Fruit fly (Drosophila melanogaster) whole organism, wandering third instar larva: ENCODE measurements around the gene Bili.
A peak's percentile ranks its signal among the peaks of the same experiment; 100 is the strongest.

Experiments used
- Abd-B ChIP-seq: fragments of >200 bp; optimal IDR thresholded peaks from 2 replicates; lab custom pipeline; 2017; ENCODE audit warnings: missing biosample characterization, missing genetic modification characterization
- CG32264 ChIP-seq: fragments of 200-800 bp; sonication (Bioruptor generic); optimal IDR thresholded peaks from 2 replicates; lab custom pipeline; 2016; ENCODE audit warnings: missing biosample characterization, missing genetic modification characterization
- CG9705 ChIP-seq: fragments of 200-800 bp; sonication (Bioruptor generic); optimal IDR thresholded peaks from 2 replicates; lab custom pipeline; 2018; ENCODE audit warnings: missing biosample characterization, mild to moderate bottlenecking, missing genetic modification characterization
- CrebA ChIP-seq: fragments of 200-800 bp; sonication (Bioruptor generic); optimal IDR thresholded peaks from 2 replicates; lab custom pipeline; 2016; ENCODE audit warnings: missing biosample characterization, mild to moderate bottlenecking, missing genetic modification characterization, borderline replicate concordance
- Dfd ChIP-seq: fragments of >200 bp; optimal IDR thresholded peaks from 2 replicates; lab custom pipeline; 2017; ENCODE audit warnings: missing biosample characterization, missing genetic modification characterization
- Dif ChIP-seq: fragments of 200-275, 200-300 bp; sonication (Bioruptor generic); optimal IDR thresholded peaks from 2 replicates; lab custom pipeline; 2018; ENCODE audit warnings: missing biosample characterization, missing genetic modification characterization; ENCODE audit not compliant: partially characterized antibody
- GATAd ChIP-seq: sonication (Bioruptor generic); optimal IDR thresholded peaks from 2 replicates; lab custom pipeline; 2016; ENCODE audit warnings: missing biosample characterization, missing genetic modification characterization
- HLH106 ChIP-seq: fragments of 200-800 bp; optimal IDR thresholded peaks from 3 replicates; lab custom pipeline; 2019; ENCODE audit warnings: missing biosample characterization, mild to moderate bottlenecking, missing genetic modification characterization, moderate library complexity
- Hnf4 ChIP-seq: fragments of 200-800 bp; sonication (Bioruptor generic); optimal IDR thresholded peaks from 2 replicates; lab custom pipeline; 2016; ENCODE audit warnings: missing biosample characterization, mild to moderate bottlenecking, missing genetic modification characterization
- Hr78 ChIP-seq: fragments of >200 bp; optimal IDR thresholded peaks from 2 replicates; lab custom pipeline; 2017; ENCODE audit warnings: missing biosample characterization, missing genetic modification characterization
- Hr83 ChIP-seq: fragments of 200-300 bp; sonication (Bioruptor generic); optimal IDR thresholded peaks from 2 replicates; lab custom pipeline; 2016; ENCODE audit warnings: missing biosample characterization, mild to moderate bottlenecking, missing genetic modification characterization, moderate library complexity; ENCODE audit not compliant: poor library complexity, severe bottlenecking
- Jra ChIP-seq: sonication (Bioruptor generic); optimal IDR thresholded peaks from 2 replicates; lab custom pipeline; 2016; ENCODE audit warnings: missing biosample characterization, missing genetic modification characterization
- Mio ChIP-seq: sonication (Bioruptor generic); optimal IDR thresholded peaks from 2 replicates; lab custom pipeline; 2016; ENCODE audit warnings: missing biosample characterization, missing genetic modification characterization
- Myc ChIP-seq: fragments of >200 bp; optimal IDR thresholded peaks from 2 replicates; lab custom pipeline; 2017
- N ChIP-seq: fragments of >200 bp; optimal IDR thresholded peaks from 2 replicates; lab custom pipeline; 2018; ENCODE audit warnings: missing biosample characterization, missing external identifiers, missing genetic modification characterization
- OdsH ChIP-seq: fragments of 200-800 bp; sonication (Bioruptor generic); optimal IDR thresholded peaks from 2 replicates; lab custom pipeline; 2016; ENCODE audit warnings: missing biosample characterization, mild to moderate bottlenecking, missing genetic modification characterization
- Rel ChIP-seq, 2 experiments: fragments of 200-800 bp; sonication (Bioruptor generic) in 1 of 2; optimal IDR thresholded peaks; 2 replicates in 1 of 2; 3 replicates in 1 of 2; lab custom pipeline; 2016 to 2019; ENCODE audit warnings: mild to moderate bottlenecking in 2 of 2, missing biosample characterization in 2 of 2, missing genetic modification characterization in 2 of 2, moderate library complexity in 1 of 2
- Sp1 ChIP-seq: fragments of 200-800 bp; sonication (Bioruptor generic); optimal IDR thresholded peaks from 3 replicates; lab custom pipeline; 2019; ENCODE audit warnings: missing biosample characterization, mild to moderate bottlenecking, missing genetic modification characterization, moderate library complexity
- Vsx2 ChIP-seq: fragments of 200-300, 225-300 bp; sonication (Bioruptor generic); optimal IDR thresholded peaks from 2 replicates; lab custom pipeline; 2018; ENCODE audit warnings: missing biosample characterization, missing genetic modification characterization; ENCODE audit not compliant: partially characterized antibody
- br ChIP-seq: fragments of 200-800 bp; sonication (Bioruptor generic); optimal IDR thresholded peaks from 2 replicates; lab custom pipeline; 2016; ENCODE audit warnings: missing biosample characterization, missing genetic modification characterization
- brk ChIP-seq: fragments of 200-800 bp; sonication (Bioruptor generic); optimal IDR thresholded peaks from 2 replicates; lab custom pipeline; 2016; ENCODE audit warnings: missing biosample characterization, mild to moderate bottlenecking, missing genetic modification characterization
- dl ChIP-seq, 2 experiments: fragments of 175-275, 200-275 bp in 1 of 2; fragments of 200-275 bp in 1 of 2; sonication (Bioruptor generic); optimal IDR thresholded peaks; lab custom pipeline; 2018; ENCODE audit warnings: mild to moderate bottlenecking in 2 of 2, missing biosample characterization in 2 of 2, missing genetic modification characterization in 2 of 2, moderate library complexity in 2 of 2; ENCODE audit not compliant: partially characterized antibody in 2 of 2, insufficient read depth in 1 of 2
- dmrt93B ChIP-seq: fragments of 200-800 bp; sonication (Bioruptor generic); optimal IDR thresholded peaks from 2 replicates; lab custom pipeline; 2018; ENCODE audit warnings: missing biosample characterization, mild to moderate bottlenecking, missing genetic modification characterization
- dsf ChIP-seq: sonication (Bioruptor generic); optimal IDR thresholded peaks from 2 replicates; lab custom pipeline; 2016; ENCODE audit warnings: missing biosample characterization, missing genetic modification characterization, borderline replicate concordance
- ey ChIP-seq: fragments of 200-800 bp; sonication (Bioruptor generic); optimal IDR thresholded peaks from 2 replicates; lab custom pipeline; 2016; ENCODE audit warnings: missing biosample characterization, missing genetic modification characterization
- foxo ChIP-seq, 2 experiments: fragments of 200-800 bp; sonication (Bioruptor generic); optimal IDR thresholded peaks; 2 replicates in 1 of 2; 3 replicates in 1 of 2; lab custom pipeline; 2016 to 2017; ENCODE audit warnings: missing biosample characterization in 2 of 2, missing genetic modification characterization in 2 of 2
- fru ChIP-seq: fragments of 200-800 bp; sonication (Bioruptor generic); optimal IDR thresholded peaks from 3 replicates; lab custom pipeline; 2016; ENCODE audit warnings: missing biosample characterization, mild to moderate bottlenecking, missing genetic modification characterization
- h ChIP-seq: fragments of 200-800 bp; sonication (Bioruptor generic); optimal IDR thresholded peaks from 3 replicates; lab custom pipeline; 2016; ENCODE audit warnings: missing biosample characterization, mild to moderate bottlenecking, missing genetic modification characterization
- pan ChIP-seq: fragments of >200 bp; optimal IDR thresholded peaks from 2 replicates; lab custom pipeline; 2017
- psq ChIP-seq: fragments of 200-800 bp; sonication (Bioruptor generic); optimal IDR thresholded peaks from 3 replicates; lab custom pipeline; 2017; ENCODE audit warnings: missing biosample characterization, mild to moderate bottlenecking, missing genetic modification characterization, moderate library complexity
- rgr ChIP-seq: fragments of 200-800 bp; sonication (Bioruptor generic); optimal IDR thresholded peaks from 3 replicates; lab custom pipeline; 2016; ENCODE audit warnings: missing biosample characterization, mild to moderate bottlenecking, missing genetic modification characterization
- sage ChIP-seq: fragments of 200-800 bp; sonication (Bioruptor generic); optimal IDR thresholded peaks from 2 replicates; lab custom pipeline; 2016; ENCODE audit warnings: missing biosample characterization, mild to moderate bottlenecking, missing genetic modification characterization
- sv ChIP-seq: fragments of 200-800 bp; sonication (Bioruptor generic); optimal IDR thresholded peaks from 3 replicates; lab custom pipeline; 2016; ENCODE audit warnings: missing biosample characterization, missing genetic modification characterization
- tai ChIP-seq: sonication (Bioruptor generic); optimal IDR thresholded peaks from 2 replicates; lab custom pipeline; 2016; ENCODE audit warnings: missing biosample characterization, missing genetic modification characterization
- usp ChIP-seq: fragments of >200 bp; optimal IDR thresholded peaks from 2 replicates; lab custom pipeline; 2017; ENCODE audit warnings: missing biosample characterization, missing genetic modification characterization
- woc ChIP-seq: sonication (Bioruptor generic); optimal IDR thresholded peaks from 2 replicates; lab custom pipeline; 2016; ENCODE audit warnings: missing biosample characterization, mild to moderate bottlenecking, missing genetic modification characterization

The Bili gene

dm6 chr3R:25174244-25174643 lies 43.1 kb downstream of the Bili start:
- TF ChIP-seq Myc (lab: Kevin White, UChicago) (no peak), br (peak; percentile 70), dsf (GFP tag; lab: Kevin White, UChicago) (no peak), Hnf4 (GFP tag; lab: Kevin White, UChicago) (peak; percentile 56), Sp1 (GFP tag; lab: Kevin White, UChicago) (peak; percentile 70), N (no peak), HLH106 (peak; percentile 78), CrebA (GFP tag; lab: Kevin White, UChicago) (no peak), CG9705 (GFP tag; lab: Kevin White, UChicago) (peak; percentile 39), fru (GFP tag; lab: Kevin White, UChicago) (peak; percentile 80), usp (GFP tag; lab: Kevin White, UChicago) (no peak), rgr (peak; percentile 57), dl (GFP tag; optimal IDR thresholded peaks at IDR 0.05; lab: Kevin White, UChicago; ENCODE audit: insufficient read depth in 1 of 2, partially characterized antibody in 2 of 2) (no peak), pan (lab: Kevin White, UChicago) (peak; percentile 46), brk (peak; percentile 47), Dif (GFP tag; lab: Kevin White, UChicago) (no peak), psq (GFP tag; lab: Kevin White, UChicago) (peak; percentile 67), Jra (GFP tag; lab: Kevin White, UChicago) (peak; percentile 18), h (GFP tag; lab: Kevin White, UChicago) (peak; percentile 59), foxo (GFP tag; optimal IDR thresholded peaks at IDR 0.05; lab: Kevin White, UChicago) (peak in 1 of 2 experiments; percentile 79), CG32264 (GFP tag; lab: Kevin White, UChicago) (no peak), woc (GFP tag; lab: Kevin White, UChicago) (peak; percentile 87), Abd-B (GFP tag; lab: Kevin White, UChicago) (no peak), tai (no peak), OdsH (GFP tag; lab: Kevin White, UChicago) (peak; percentile 64), Vsx2 (GFP tag; lab: Kevin White, UChicago) (no peak), Rel (GFP tag; optimal IDR thresholded peaks at IDR 0.05; lab: Kevin White, UChicago) (no peak), Rel (tag; optimal IDR thresholded peaks at IDR 0.05; lab: Kevin White, UChicago) (peak; percentile 2), GATAd (GFP tag; lab: Kevin White, UChicago) (no peak), dmrt93B (peak; percentile 64), Hr83 (no peak), Dfd (GFP tag; lab: Kevin White, UChicago) (no peak), ey (peak; percentile 78)

dm6 chr3R:25176517-25176916 lies 45.4 kb downstream of the Bili start:
- TF ChIP-seq dl (GFP tag; optimal IDR thresholded peaks at IDR 0.05; lab: Kevin White, UChicago; ENCODE audit: insufficient read depth in 1 of 2, partially characterized antibody in 2 of 2) (no peak), foxo (GFP tag; optimal IDR thresholded peaks at IDR 0.05; lab: Kevin White, UChicago) (peak in 1 of 2 experiments; percentile 11)

dm6 chr3R:25177429-25177828 lies 46.3 kb downstream of the Bili start:
- TF ChIP-seq dsf (GFP tag; lab: Kevin White, UChicago) (no peak), sv (no peak), Hr83 (no peak), Hr78 (no peak), tai (no peak), Myc (lab: Kevin White, UChicago) (no peak), ey (no peak), h (GFP tag; lab: Kevin White, UChicago) (no peak), psq (GFP tag; lab: Kevin White, UChicago) (no peak), foxo (GFP tag; optimal IDR thresholded peaks at IDR 0.05; lab: Kevin White, UChicago) (no peak), brk (no peak), dl (GFP tag; optimal IDR thresholded peaks at IDR 0.05; lab: Kevin White, UChicago; ENCODE audit: insufficient read depth in 1 of 2, partially characterized antibody in 2 of 2) (no peak), CG9705 (GFP tag; lab: Kevin White, UChicago) (no peak), GATAd (GFP tag; lab: Kevin White, UChicago) (no peak), Mio (no peak), sage (GFP tag; lab: Kevin White, UChicago) (no peak), Dif (GFP tag; lab: Kevin White, UChicago) (no peak), Sp1 (GFP tag; lab: Kevin White, UChicago) (no peak), CG32264 (GFP tag; lab: Kevin White, UChicago) (no peak), Hnf4 (GFP tag; lab: Kevin White, UChicago) (no peak)
